Fruit fly (Drosophila melanogaster): Measurements from ENCODE around the gene CG11085.

- TF ChIP-seq Jra (GFP tag; optimal IDR thresholded peaks at IDR 0.05) = no peak
- TF ChIP-seq Abd-B (GFP tag; optimal IDR thresholded peaks at IDR 0.05) = no peak
- TF ChIP-seq pan (optimal IDR thresholded peaks at IDR 0.05) = no peak
- no peak for TF ChIP-seq CG32264 (GFP tag; optimal IDR thresholded peaks at IDR 0.05)
- TF ChIP-seq Vsx2 (GFP tag; optimal IDR thresholded peaks at IDR 0.05; ENCODE audit: partially characterized antibody) = no peak
Observed at dm6 chrX:12668723-12669122, 52.6 kb downstream of the CG11085 start.
